Fruit fly (Drosophila melanogaster) ovary, adult (tissue): ENCODE results near the gene sti.

Experiments used
- CG17801 ChIP-seq: fragments of 200-800 bp; optimal IDR thresholded peaks from 2 replicates; lab custom pipeline; 2019; ENCODE audit warnings: missing biosample characterization, mild to moderate bottlenecking, missing genetic modification characterization, moderate library complexity; ENCODE audit not compliant: partially characterized antibody

sti gene

DNA sequence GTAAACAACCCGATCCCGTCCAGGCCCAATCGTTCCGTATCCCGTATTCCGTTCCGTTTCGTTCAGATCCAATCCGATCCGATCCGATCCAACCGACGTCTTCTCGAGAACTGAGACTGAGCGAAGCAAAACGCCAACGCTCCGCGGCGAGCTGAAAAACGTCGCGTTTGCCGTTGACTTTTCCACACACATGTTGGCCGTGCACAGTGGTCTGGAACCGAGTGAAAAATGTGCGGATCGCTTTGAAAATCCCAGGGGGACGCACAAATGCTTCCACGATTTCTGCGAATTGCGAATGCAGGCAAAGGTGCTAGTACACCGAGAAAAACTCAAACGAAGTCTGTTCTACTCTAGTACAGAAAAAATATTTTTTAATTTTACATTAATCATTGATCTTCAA is 29.7 kb downstream of the sti start, which contains the start of gene CG10663:
TSS of gene CG10663 (minus strand) at position 88 of the 400 bp plus-strand sequence.
- no peak for TF ChIP-seq CG17801 (GFP tag; lab: Kevin White, UChicago)

DNA sequence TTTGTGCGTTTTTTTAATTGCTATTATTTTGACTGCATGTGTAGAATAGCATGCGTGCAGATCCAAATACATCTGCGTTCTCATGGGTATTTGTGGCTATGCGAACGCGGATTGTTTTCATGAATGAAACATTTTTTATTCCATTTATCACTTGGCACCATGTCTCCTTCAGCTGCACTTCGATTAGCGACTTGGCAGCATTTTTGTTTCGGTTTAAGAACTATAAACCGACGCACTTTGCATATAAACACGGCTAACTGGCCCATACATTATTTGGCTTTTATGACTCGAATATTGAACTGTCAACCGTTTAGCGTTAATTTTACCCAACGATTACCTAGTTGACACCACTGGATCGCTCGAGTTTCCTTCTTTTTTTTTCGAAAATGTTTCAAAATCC is 30.2 kb downstream of the sti start:
- no peak for TF ChIP-seq CG17801 (GFP tag; lab: Kevin White, UChicago)

dm6 chr3L:12482917-12483316 is 31.7 kb downstream of the sti start:
- TF ChIP-seq CG17801 (GFP tag; lab: Kevin White, UChicago) = peak; percentile 17

dm6 chr3L:12482246-12482645 is 32.4 kb downstream of the sti start, which contains the start of gene CG33725:
CG33725 (plus strand) TSS chr3L:12482609.
- no peak for TF ChIP-seq CG17801 (GFP tag; lab: Kevin White, UChicago)

DNA sequence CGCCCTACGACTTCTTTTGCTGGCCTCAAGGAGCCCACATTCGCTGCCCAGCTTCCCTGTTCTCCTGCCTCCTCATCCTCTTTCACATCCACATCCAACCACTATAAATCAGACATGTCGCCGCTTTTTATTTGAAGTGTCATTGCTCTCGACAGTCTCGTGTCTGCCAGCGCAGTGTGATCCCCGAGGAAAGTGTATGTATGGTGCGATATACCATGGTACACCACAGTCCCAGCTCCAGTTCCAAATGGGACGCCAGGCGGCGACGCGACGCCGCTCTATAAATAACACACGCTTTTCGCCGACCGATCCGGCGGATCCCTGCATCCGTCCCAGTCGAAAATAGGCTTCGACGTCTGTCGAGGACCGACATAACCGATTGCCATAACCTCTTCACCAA is 36.4 kb downstream of the sti start:
- no peak for TF ChIP-seq CG17801 (GFP tag; lab: Kevin White, UChicago)

dm6 chr3L:12471471-12471978 is 43.1 kb downstream of the sti start, which contains the start of gene CG10616:
CG10616 (plus strand) TSS chr3L:12471728.
- no peak for TF ChIP-seq CG17801 (GFP tag; lab: Kevin White, UChicago)

dm6 chr3L:12470509-12470908 is 44.1 kb downstream of the sti start:
- TF ChIP-seq CG17801 (GFP tag; lab: Kevin White, UChicago) = no peak

DNA sequence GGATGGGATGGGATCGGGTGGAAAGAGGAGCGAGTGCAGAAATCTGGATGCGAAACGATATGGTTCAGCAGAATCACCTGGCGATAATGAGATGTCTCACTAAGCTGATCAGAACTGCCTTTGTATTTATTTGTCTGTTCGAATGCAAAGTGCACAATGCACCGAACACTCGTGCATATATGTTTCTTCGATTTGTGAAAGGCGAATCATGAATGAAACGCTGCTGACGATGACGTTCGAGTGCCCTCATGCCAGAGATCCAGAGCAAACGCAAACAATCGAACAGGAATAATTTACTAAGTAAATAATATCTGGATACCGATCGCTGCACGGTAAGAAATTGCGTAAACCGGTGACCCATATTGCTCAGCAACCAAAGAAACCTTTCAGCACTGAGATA is 44.9 kb downstream of the sti start, which contains the start of gene CG32102:
TSS of gene CG32102 (minus strand) at position 101 of the 400 bp plus-strand sequence.
- TF ChIP-seq CG17801 (GFP tag; lab: Kevin White, UChicago) = no peak

dm6 chr3L:12468016-12468415 is 46.6 kb downstream of the sti start, which contains the start of gene eyg:
eyg (minus strand) TSS chr3L:12468021.
- TF ChIP-seq CG17801 (GFP tag; lab: Kevin White, UChicago) = no peak

- TF ChIP-seq CG17801 (GFP tag; lab: Kevin White, UChicago) = no peak
Measured at dm6 chr3L:12465229-12465628, 49.4 kb downstream of the sti start.

- no peak for TF ChIP-seq CG17801 (GFP tag; lab: Kevin White, UChicago)
Measured at dm6 chr3L:12463580-12463979, 51.0 kb downstream of the sti start.

DNA sequence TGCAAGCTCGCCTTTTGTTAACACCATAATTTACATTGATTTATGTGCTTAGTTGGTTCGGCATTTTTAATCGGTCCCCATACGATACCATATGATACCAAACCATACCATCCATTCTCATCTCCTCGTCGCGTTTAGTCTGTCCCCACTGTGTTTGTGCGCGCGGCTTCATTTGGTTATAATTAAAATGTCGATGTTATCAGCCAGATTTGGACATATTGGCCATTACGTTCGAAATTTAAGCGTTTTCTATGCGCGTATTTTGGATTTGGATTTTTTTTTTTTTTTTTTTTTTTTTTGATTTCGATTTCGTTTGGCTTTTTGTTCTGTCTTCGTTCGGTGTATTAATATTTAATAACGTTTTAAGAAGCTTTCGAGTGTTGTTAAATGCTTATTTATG is 52.7 kb downstream of the sti start:
- TF ChIP-seq CG17801 (GFP tag; lab: Kevin White, UChicago) = no peak
